Worm (Caenorhabditis elegans) whole organism, L4 larva: Measurements from ENCODE around the gene crb-3.

Experiments used
- F10B5.3 ChIP-seq: sonication (generic microtip); optimal IDR thresholded peaks from 2 replicates; lab custom pipeline; 2016; ENCODE audit warnings: mild to moderate bottlenecking, missing genetic modification characterization, missing compliant biosample characterization
- F37D6.2 ChIP-seq: sonication (generic microtip); optimal IDR thresholded peaks from 2 replicates; lab custom pipeline; 2016; ENCODE audit warnings: mild to moderate bottlenecking, missing genetic modification characterization, missing compliant biosample characterization
- F49E8.2 ChIP-seq: sonication (generic microtip); optimal IDR thresholded peaks from 2 replicates; lab custom pipeline; 2016; ENCODE audit warnings: missing compliant biosample characterization, mild to moderate bottlenecking, missing genetic modification characterization, borderline replicate concordance
- T20F7.1 ChIP-seq: fragments of 200-800 bp; sonication (Bioruptor generic); optimal IDR thresholded peaks from 2 replicates; lab custom pipeline; 2018; ENCODE audit warnings: mild to moderate bottlenecking, missing genetic modification characterization, missing compliant biosample characterization
- T26A8.4 ChIP-seq: fragments of 200-800 bp; sonication (Bioruptor generic); IDR thresholded peaks from 2 replicates; pipeline ENCODE4 v1.3.6; 2022; ENCODE audit warnings: missing genetic modification characterization, missing compliant biosample characterization
- Y105C5A.15 ChIP-seq: fragments of 200-800 bp; sonication (Bioruptor generic); IDR thresholded peaks from 2 replicates; pipeline ENCODE4 v1.3.6; 2022; ENCODE audit warnings: missing genetic modification characterization, missing compliant biosample characterization
- Y48G9A.11 ChIP-seq: fragments of 200-800 bp; sonication (Bioruptor generic); IDR thresholded peaks from 2 replicates; pipeline ENCODE4 v1.3.6; 2022; ENCODE audit warnings: missing genetic modification reagents, missing genetic modification characterization, missing compliant biosample characterization
- Y5F2A.4 ChIP-seq: fragments of 200-800 bp; sonication (Bioruptor generic); optimal IDR thresholded peaks from 2 replicates; lab custom pipeline; 2018; ENCODE audit warnings: mild to moderate bottlenecking, missing genetic modification characterization, missing compliant biosample characterization
- aly-2 ChIP-seq: sonication (generic microtip); optimal IDR thresholded peaks from 2 replicates; lab custom pipeline; 2018; ENCODE audit warnings: missing biosample characterization, missing genetic modification characterization
- attf-4 ChIP-seq: sonication (generic microtip); optimal IDR thresholded peaks from 3 replicates; lab custom pipeline; 2017; ENCODE audit warnings: missing biosample characterization, missing genetic modification characterization
- ceh-32 ChIP-seq: sonication (generic microtip); optimal IDR thresholded peaks from 2 replicates; lab custom pipeline; 2016; ENCODE audit warnings: mild to moderate bottlenecking, missing genetic modification characterization, missing compliant biosample characterization; ENCODE audit not compliant: poor library complexity
- ceh-44 ChIP-seq: fragments of 200-800 bp; sonication (Bioruptor generic); IDR thresholded peaks from 2 replicates; pipeline ENCODE4 v1.3.6; 2022; ENCODE audit warnings: missing genetic modification reagents, missing genetic modification characterization, missing compliant biosample characterization
- ceh-62 ChIP-seq: sonication (generic microtip); optimal IDR thresholded peaks from 2 replicates; lab custom pipeline; 2017; ENCODE audit warnings: missing biosample characterization, missing genetic modification characterization
- ceh-82 ChIP-seq: sonication (generic microtip); optimal IDR thresholded peaks from 2 replicates; lab custom pipeline; 2017; ENCODE audit warnings: missing biosample characterization, missing genetic modification characterization
- cey-2 ChIP-seq: sonication (generic microtip); optimal IDR thresholded peaks from 3 replicates; lab custom pipeline; 2017; ENCODE audit warnings: missing genetic modification characterization, mild to moderate bottlenecking, missing compliant biosample characterization, antibody characterized with exemption, borderline replicate concordance; ENCODE audit not compliant: insufficient read depth
- ctbp-1 ChIP-seq: fragments of 200-800 bp; sonication (Bioruptor generic); IDR thresholded peaks from 2 replicates; pipeline ENCODE4 v1.3.6; 2022; ENCODE audit warnings: missing genetic modification reagents, missing genetic modification characterization, missing compliant biosample characterization
- daf-12 ChIP-seq: fragments of 150-350 bp; optimal IDR thresholded peaks from 2 replicates; lab custom pipeline; 2014; ENCODE audit warnings: missing biosample characterization, missing genetic modification reagents, missing genetic modification characterization
- dmd-6 ChIP-seq: fragments of 200-800 bp; sonication (Bioruptor generic); IDR thresholded peaks from 2 replicates; pipeline ENCODE4 v1.3.6; 2022; ENCODE audit warnings: missing genetic modification reagents, missing genetic modification characterization, missing compliant biosample characterization
- dmd-8 ChIP-seq: fragments of 200-800 bp; sonication (Bioruptor generic); IDR thresholded peaks from 2 replicates; pipeline ENCODE4 v1.3.6; 2022; ENCODE audit warnings: missing genetic modification characterization, missing compliant biosample characterization
- dmd-9 ChIP-seq: fragments of 200-800 bp; sonication (Bioruptor generic); IDR thresholded peaks from 2 replicates; pipeline ENCODE4 v1.3.6; 2022; ENCODE audit warnings: missing genetic modification reagents, missing genetic modification characterization, missing compliant biosample characterization
- dpl-1 ChIP-seq: fragments of 150-350 bp; optimal IDR thresholded peaks from 2 replicates; lab custom pipeline; 2014; ENCODE audit warnings: missing biosample characterization, missing genetic modification reagents, missing genetic modification characterization
- duxl-1 ChIP-seq: sonication (generic microtip); optimal IDR thresholded peaks from 2 replicates; lab custom pipeline; 2016; ENCODE audit warnings: mild to moderate bottlenecking, missing genetic modification characterization, moderate library complexity, missing compliant biosample characterization; ENCODE audit not compliant: poor library complexity
- dve-1 ChIP-seq: sonication (generic microtip); optimal IDR thresholded peaks from 2 replicates; lab custom pipeline; 2017; ENCODE audit warnings: antibody characterized with exemption, mild to moderate bottlenecking, missing genetic modification characterization, missing compliant biosample characterization; ENCODE audit not compliant: insufficient read depth
- egl-43 ChIP-seq: fragments of 200-800 bp; sonication (Bioruptor generic); IDR thresholded peaks from 2 replicates; pipeline ENCODE4 v1.3.6; 2022; ENCODE audit warnings: missing genetic modification reagents, missing genetic modification characterization, missing compliant biosample characterization
- fos-1 ChIP-seq: fragments of 150-350 bp; optimal IDR thresholded peaks from 2 replicates; lab custom pipeline; 2014; ENCODE audit warnings: missing biosample characterization, missing genetic modification characterization
- hlh-30 ChIP-seq: sonication (generic microtip); optimal IDR thresholded peaks from 2 replicates; lab custom pipeline; 2017; ENCODE audit warnings: antibody characterized with exemption, mild to moderate bottlenecking, missing genetic modification characterization, missing compliant biosample characterization; ENCODE audit not compliant: insufficient read depth
- lin-15B ChIP-seq: fragments of 150-350 bp; sonication (generic microtip); optimal IDR thresholded peaks from 3 replicates; lab custom pipeline; 2014; ENCODE audit warnings: missing biosample characterization, missing genetic modification characterization
- lin-29 ChIP-seq: fragments of 200-800 bp; sonication (Bioruptor generic); IDR thresholded peaks from 2 replicates; pipeline ENCODE4 v1.3.6; 2022; ENCODE audit warnings: missing genetic modification reagents, missing genetic modification characterization, missing compliant biosample characterization
- lir-3 ChIP-seq: sonication (generic microtip); optimal IDR thresholded peaks from 2 replicates; lab custom pipeline; 2016; ENCODE audit warnings: mild to moderate bottlenecking, missing genetic modification characterization, missing compliant biosample characterization
- mdl-1 ChIP-seq, 2 experiments: fragments of 150-350 bp in 1 of 2; sonication (generic microtip) in 1 of 2; optimal IDR thresholded peaks; 2 replicates each; lab custom pipeline; 2014 to 2017; ENCODE audit warnings: missing biosample characterization in 2 of 2, missing genetic modification characterization in 2 of 2
- mes-2 ChIP-seq: sonication (generic microtip); optimal IDR thresholded peaks from 2 replicates; lab custom pipeline; 2016; ENCODE audit warnings: missing genotype, mild to moderate bottlenecking, missing genetic modification characterization, missing compliant biosample characterization; ENCODE audit not compliant: poor library complexity, severe bottlenecking
- mxl-3 ChIP-seq: fragments of 200-800 bp; sonication (Bioruptor generic); optimal IDR thresholded peaks from 2 replicates; lab custom pipeline; 2018; ENCODE audit warnings: mild to moderate bottlenecking, missing genetic modification characterization, missing compliant biosample characterization
- nhr-10 ChIP-seq: fragments of 150-350 bp; optimal IDR thresholded peaks from 2 replicates; lab custom pipeline; 2014; ENCODE audit warnings: missing biosample characterization, missing genetic modification characterization
- nhr-102 ChIP-seq: sonication (generic microtip); optimal IDR thresholded peaks from 2 replicates; lab custom pipeline; 2016; ENCODE audit warnings: mild to moderate bottlenecking, missing genetic modification characterization, moderate library complexity, missing compliant biosample characterization
- nhr-11 ChIP-seq: fragments of 150-350 bp; optimal IDR thresholded peaks from 2 replicates; lab custom pipeline; 2014; ENCODE audit warnings: missing biosample characterization, missing genetic modification characterization
- nhr-48 ChIP-seq: sonication (generic microtip); optimal IDR thresholded peaks from 2 replicates; lab custom pipeline; 2016; ENCODE audit warnings: mild to moderate bottlenecking, missing genetic modification characterization, missing compliant biosample characterization
- nhr-6 ChIP-seq: fragments of 150-350 bp; optimal IDR thresholded peaks from 2 replicates; lab custom pipeline; 2014; ENCODE audit warnings: missing biosample characterization, missing genetic modification characterization
- nhr-76 ChIP-seq: fragments of 150-350 bp; optimal IDR thresholded peaks from 2 replicates; lab custom pipeline; 2014; ENCODE audit warnings: missing biosample characterization, missing genetic modification characterization
- nhr-77 ChIP-seq: fragments of 150-350 bp; optimal IDR thresholded peaks from 2 replicates; lab custom pipeline; 2014; ENCODE audit warnings: missing biosample characterization, missing genetic modification characterization
- set-16 ChIP-seq: fragments of 200-800 bp; sonication (Bioruptor generic); IDR thresholded peaks from 2 replicates; pipeline ENCODE4 v1.3.6; 2022; ENCODE audit warnings: missing genetic modification reagents, missing genetic modification characterization, missing compliant biosample characterization
- spr-1 ChIP-seq: sonication (generic microtip); optimal IDR thresholded peaks from 2 replicates; lab custom pipeline; 2016; ENCODE audit warnings: mild to moderate bottlenecking, missing genetic modification characterization, missing compliant biosample characterization
- spr-3 ChIP-seq: fragments of 200-800 bp; sonication (Bioruptor generic); optimal IDR thresholded peaks from 2 replicates; lab custom pipeline; 2018; ENCODE audit warnings: mild to moderate bottlenecking, missing genetic modification characterization, missing compliant biosample characterization
- tra-1 ChIP-seq: fragments of 200-800 bp; sonication (Bioruptor generic); IDR thresholded peaks from 2 replicates; pipeline ENCODE4 v1.3.6; 2022; ENCODE audit warnings: missing genetic modification reagents, missing genetic modification characterization, missing compliant biosample characterization
- unc-130 ChIP-seq: sonication (generic microtip); optimal IDR thresholded peaks from 2 replicates; lab custom pipeline; 2016; ENCODE audit warnings: missing genetic modification reagents, missing genetic modification characterization, missing compliant biosample characterization
- unc-39 ChIP-seq: sonication (generic microtip); optimal IDR thresholded peaks from 2 replicates; lab custom pipeline; 2017; ENCODE audit warnings: missing biosample characterization, missing genetic modification characterization
- zfp-2 ChIP-seq: sonication (generic microtip); optimal IDR thresholded peaks from 2 replicates; lab custom pipeline; 2016; ENCODE audit warnings: mild to moderate bottlenecking, missing genetic modification characterization, missing compliant biosample characterization
- zfp-3 ChIP-seq: fragments of 200-800 bp; sonication (Bioruptor generic); conservative IDR thresholded peaks from 2 replicates; pipeline ENCODE4 v1.3.6; 2022; ENCODE audit warnings: missing genetic modification reagents, missing genetic modification characterization, missing compliant biosample characterization
- zip-2 ChIP-seq: fragments of 150-350 bp; optimal IDR thresholded peaks from 2 replicates; lab custom pipeline; 2014; ENCODE audit warnings: missing biosample characterization, missing genetic modification characterization
- ztf-11 ChIP-seq: fragments of 150-350 bp; optimal IDR thresholded peaks from 2 replicates; lab custom pipeline; 2014; ENCODE audit warnings: missing biosample characterization, missing genetic modification characterization

crb-3 gene

ce11 chrX:9233805-9234204 lies 30.2 kb downstream of the crb-3 start:
- TF ChIP-seq nhr-102 (tag; lab: Kevin White, UChicago) (peak; percentile 49), mxl-3 (GFP tag; lab: Kevin White, UChicago) (peak; percentile 5), hlh-30 (tag; lab: Kevin White, UChicago) (no peak), unc-130 (no peak), ztf-11 (tag; lab: Kevin White, UChicago) (no peak), nhr-11 (tag; lab: Kevin White, UChicago) (no peak), zfp-3 (no peak), T26A8.4 (GFP tag; lab: Robert Waterston, UW) (peak; percentile 57), fos-1 (tag; lab: Kevin White, UChicago) (no peak), lir-3 (no peak), tra-1 (GFP tag; lab: Robert Waterston, UW) (no peak), nhr-76 (tag; lab: Kevin White, UChicago) (no peak), Y105C5A.15 (GFP tag; lab: Robert Waterston, UW) (no peak), spr-1 (tag; lab: Kevin White, UChicago) (peak; percentile 27), Y5F2A.4 (peak; percentile 4), ctbp-1 (no peak), lin-15B (tag; lab: Kevin White, UChicago) (no peak), nhr-48 (tag; lab: Kevin White, UChicago) (peak; percentile 22), set-16 (GFP tag; lab: Robert Waterston, UW) (peak; percentile 94), F10B5.3 (tag; lab: Kevin White, UChicago) (no peak)

ce11 chrX:9234518-9234917 lies 30.9 kb downstream of the crb-3 start, which contains the start of gene col-175:
TSS of gene col-175 (minus strand) at chrX:9234618.
- no peak for TF ChIP-seq T20F7.1 (GFP tag; lab: Kevin White, UChicago)
- TF ChIP-seq T26A8.4 (GFP tag; lab: Robert Waterston, UW): no peak
- TF ChIP-seq attf-4: no peak
- TF ChIP-seq F37D6.2 (tag; lab: Kevin White, UChicago): no peak
- no peak for TF ChIP-seq dmd-6 (GFP tag; lab: Robert Waterston, UW)
- TF ChIP-seq daf-12 (tag; lab: Kevin White, UChicago): no peak
- TF ChIP-seq Y105C5A.15 (GFP tag; lab: Robert Waterston, UW): no peak
- TF ChIP-seq dve-1 (tag; lab: Kevin White, UChicago): no peak
- no peak for TF ChIP-seq dmd-9 (GFP tag; lab: Robert Waterston, UW)
- no peak for TF ChIP-seq dpl-1 (GFP tag; lab: Kevin White, UChicago)
- no peak for TF ChIP-seq nhr-76 (tag; lab: Kevin White, UChicago)
- no peak for TF ChIP-seq Y48G9A.11 (GFP tag; lab: Robert Waterston, UW)
- TF ChIP-seq lin-29 (GFP tag; lab: Robert Waterston, UW): no peak
- TF ChIP-seq zfp-2 (tag; lab: Kevin White, UChicago): no peak
- no peak for TF ChIP-seq ceh-44 (GFP tag; lab: Robert Waterston, UW)
- no peak for TF ChIP-seq nhr-6 (tag; lab: Kevin White, UChicago)
- no peak for TF ChIP-seq spr-1 (tag; lab: Kevin White, UChicago)
- TF ChIP-seq zip-2: no peak
- no peak for TF ChIP-seq mdl-1 (tag; optimal IDR thresholded peaks at IDR 0.05; lab: Kevin White, UChicago)
- no peak for TF ChIP-seq dmd-8 (GFP tag; lab: Robert Waterston, UW)

- no peak for TF ChIP-seq tra-1 (GFP tag; lab: Robert Waterston, UW)
- peak; percentile 28 for TF ChIP-seq hlh-30 (tag; lab: Kevin White, UChicago)
- no peak for TF ChIP-seq nhr-10
- TF ChIP-seq unc-39: no peak
- peak; percentile 38 for TF ChIP-seq F10B5.3 (tag; lab: Kevin White, UChicago)
- peak; percentile 74 for TF ChIP-seq F49E8.2 (tag; lab: Kevin White, UChicago)
- no peak for TF ChIP-seq spr-3 (GFP tag; lab: Kevin White, UChicago)
- no peak for TF ChIP-seq ceh-82 (tag; lab: Kevin White, UChicago)
- no peak for TF ChIP-seq dmd-9 (GFP tag; lab: Robert Waterston, UW)
- no peak for TF ChIP-seq mes-2
- peak; percentile 89 for TF ChIP-seq egl-43 (GFP tag; lab: Robert Waterston, UW)
- no peak for TF ChIP-seq aly-2 (tag; lab: Kevin White, UChicago)
- TF ChIP-seq duxl-1 (tag; lab: Kevin White, UChicago): peak; percentile 60
- peak; percentile 17 for TF ChIP-seq ceh-32 (tag; lab: Kevin White, UChicago)
- no peak for TF ChIP-seq cey-2
- no peak for TF ChIP-seq ceh-62
- no peak for TF ChIP-seq nhr-77
Observed at ce11 chrX:9237708-9238107, 34.1 kb downstream of the crb-3 start.
